Worm (Caenorhabditis elegans): ENCODE results near the gene lin-9.

DNA sequence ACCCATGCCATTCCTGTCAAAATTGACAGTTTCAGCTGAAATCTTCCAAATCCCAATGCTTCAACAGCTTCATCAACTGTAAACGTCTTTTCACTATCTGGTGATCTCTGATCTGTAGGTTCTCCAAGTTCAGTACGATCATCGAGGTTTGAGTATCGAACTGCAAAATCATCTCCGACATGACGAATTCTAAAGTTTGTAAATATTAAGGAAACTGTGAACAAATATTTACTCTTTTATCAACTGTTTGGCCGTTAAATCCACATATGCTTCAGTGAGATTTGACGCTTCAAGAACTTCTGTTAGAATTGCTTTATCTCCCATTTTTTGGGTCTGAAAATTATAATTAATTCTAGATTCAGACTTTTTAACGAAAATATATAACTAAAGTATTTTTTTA is 18.8 kb downstream of the lin-9 start, which contains the start of gene svop-1:
- no peak for TF ChIP-seq pha-4 (tag; optimal IDR thresholded peaks at IDR 0.05)
- TF ChIP-seq unc-39 (tag; optimal IDR thresholded peaks at IDR 0.05), result no peak
- TF ChIP-seq elt-3 (tag; optimal IDR thresholded peaks at IDR 0.05), result no peak
- TF ChIP-seq ztf-11 (tag; optimal IDR thresholded peaks at IDR 0.05), result no peak
- no peak for TF ChIP-seq snpc-4 (tag; optimal IDR thresholded peaks at IDR 0.05)
- no peak for TF ChIP-seq flh-1 (GFP tag; optimal IDR thresholded peaks at IDR 0.05)
- no peak for TF ChIP-seq nhr-28 (tag; optimal IDR thresholded peaks at IDR 0.05)
- TF ChIP-seq tbx-8 (GFP tag; optimal IDR thresholded peaks at IDR 0.05), result no peak

Measured in whole organism, mixed stage, embryonic.